Worm (Caenorhabditis elegans) whole organism, mixed stage, embryonic: ENCODE data around the gene str-214.

Source experiments
- M03D4.4 ChIP-seq: sonication (generic microtip); optimal IDR thresholded peaks from 2 replicates; lab custom pipeline; 2017; ENCODE audit warnings: mild to moderate bottlenecking, missing genetic modification characterization, missing compliant biosample characterization
- blmp-1 ChIP-seq: fragments of 150-350 bp; optimal IDR thresholded peaks from 2 replicates; lab custom pipeline; 2014; ENCODE audit warnings: missing biosample characterization, missing genetic modification characterization
- elt-3 ChIP-seq: fragments of 150-350 bp; optimal IDR thresholded peaks from 2 replicates; lab custom pipeline; 2014; ENCODE audit warnings: missing biosample characterization, missing genetic modification characterization
- lin-13 ChIP-seq: fragments of 150-350 bp; optimal IDR thresholded peaks from 2 replicates; lab custom pipeline; 2014; ENCODE audit warnings: missing biosample characterization, missing genetic modification characterization
- mab-5 ChIP-seq: fragments of 150-350 bp; optimal IDR thresholded peaks from 2 replicates; lab custom pipeline; 2014; ENCODE audit warnings: missing biosample characterization, missing genetic modification characterization
- nhr-12 ChIP-seq: fragments of 150-350 bp; optimal IDR thresholded peaks from 2 replicates; lab custom pipeline; 2014; ENCODE audit warnings: missing biosample characterization, missing genetic modification characterization
- nhr-2 ChIP-seq: fragments of 150-350 bp; optimal IDR thresholded peaks from 2 replicates; lab custom pipeline; 2014; ENCODE audit warnings: missing biosample characterization, missing genetic modification characterization
- nhr-237 ChIP-seq: fragments of 150-350 bp; optimal IDR thresholded peaks from 2 replicates; lab custom pipeline; 2014; ENCODE audit warnings: missing biosample characterization, missing genetic modification characterization
- pha-4 ChIP-seq: fragments of 150-350 bp; optimal IDR thresholded peaks from 2 replicates; lab custom pipeline; 2018; ENCODE audit warnings: missing biosample characterization, missing genetic modification reagents, missing genetic modification characterization
- snpc-4 ChIP-seq: fragments of 150-350 bp; optimal IDR thresholded peaks from 2 replicates; lab custom pipeline; 2014; ENCODE audit warnings: missing biosample characterization, missing genetic modification characterization
- sptf-1 ChIP-seq: sonication (generic microtip); optimal IDR thresholded peaks from 2 replicates; lab custom pipeline; 2017; ENCODE audit warnings: mild to moderate bottlenecking, missing genetic modification characterization, moderate library complexity, missing compliant biosample characterization
- tbx-8 ChIP-seq: fragments of 200-800 bp; sonication (Bioruptor generic); optimal IDR thresholded peaks from 2 replicates; lab custom pipeline; 2018; ENCODE audit warnings: mild to moderate bottlenecking, missing genetic modification characterization, moderate library complexity, missing compliant biosample characterization
- ztf-11 ChIP-seq: fragments of 150-350 bp; optimal IDR thresholded peaks from 2 replicates; lab custom pipeline; 2014; ENCODE audit warnings: missing biosample characterization, missing genetic modification characterization

ce11 chrV:16269556-16269955, 45.5 kb upstream of the str-214 start, which contains the start of the genes fbxa-2 and T13F3.8:
- TF ChIP-seq ztf-11 (tag; lab: Kevin White, UChicago) (no peak), M03D4.4 (tag; lab: Kevin White, UChicago) (no peak), sptf-1 (tag; lab: Kevin White, UChicago) (no peak), nhr-237 (no peak), lin-13 (no peak), nhr-2 (no peak), pha-4 (no peak), tbx-8 (no peak), elt-3 (tag; lab: Kevin White, UChicago) (no peak), nhr-12 (tag; lab: Kevin White, UChicago) (no peak), snpc-4 (tag; lab: Kevin White, UChicago) (no peak), mab-5 (tag; lab: Kevin White, UChicago) (no peak), blmp-1 (no peak)
